Worm (Caenorhabditis elegans) whole organism, midembryonic: ENCODE results near the gene clec-207.
A peak's percentile ranks its signal among the peaks of the same experiment; 100 is the strongest.
"Not testable (repeated sequence)": the region's sequence is repeated elsewhere in the genome, so short reads cannot be mapped to it uniquely, and the experiment has no call there.

Experiments used
- T22C8.4 ChIP-seq: fragments of 200-800 bp; sonication (Bioruptor generic); IDR thresholded peaks from 2 replicates; pipeline ENCODE4 v1.3.6; 2022; ENCODE audit warnings: missing genetic modification characterization, missing compliant biosample characterization
- cog-1 ChIP-seq: sonication (generic microtip); optimal IDR thresholded peaks from 2 replicates; lab custom pipeline; 2016; ENCODE audit warnings: missing genetic modification characterization, missing compliant biosample characterization
- flt-1 ChIP-seq: fragments of 200-800 bp; sonication (Bioruptor generic); IDR thresholded peaks from 2 replicates; pipeline ENCODE4 v1.3.6; 2022; ENCODE audit warnings: missing genetic modification characterization, missing compliant biosample characterization
- klf-2 ChIP-seq: fragments of 200-800 bp; sonication (Bioruptor generic); conservative IDR thresholded peaks from 2 replicates; pipeline ENCODE4 v1.3.6; 2022; ENCODE audit warnings: missing genetic modification reagents, missing genetic modification characterization, missing compliant biosample characterization
- med-1 ChIP-seq: sonication (generic microtip); optimal IDR thresholded peaks from 2 replicates; lab custom pipeline; 2017; ENCODE audit warnings: missing genetic modification characterization, mild to moderate bottlenecking, missing compliant biosample characterization, antibody characterized with exemption, missing genetic modification reagents; ENCODE audit not compliant: insufficient read depth
- ref-1 ChIP-seq: fragments of 200-800 bp; sonication (Bioruptor generic); conservative IDR thresholded peaks from 2 replicates; pipeline ENCODE4 v1.3.6; 2022; ENCODE audit warnings: missing genetic modification reagents, missing genetic modification characterization, missing compliant biosample characterization
- tab-1 ChIP-seq: fragments of 200-800 bp; sonication (Bioruptor generic); IDR thresholded peaks from 2 replicates; pipeline ENCODE4 v1.3.6; 2022; ENCODE audit warnings: missing genetic modification characterization, missing compliant biosample characterization
- ztf-23 ChIP-seq: fragments of 200-800 bp; sonication (Bioruptor generic); IDR thresholded peaks from 2 replicates; pipeline ENCODE4 v1.3.6; 2022; ENCODE audit warnings: missing genetic modification reagents, missing genetic modification characterization, missing compliant biosample characterization
- ztf-29 ChIP-seq: fragments of 200-800 bp; sonication (Bioruptor generic); IDR thresholded peaks from 2 replicates; pipeline ENCODE4 v1.3.6; 2022; ENCODE audit warnings: missing genetic modification reagents, missing genetic modification characterization, missing compliant biosample characterization

Gene clec-207

DNA sequence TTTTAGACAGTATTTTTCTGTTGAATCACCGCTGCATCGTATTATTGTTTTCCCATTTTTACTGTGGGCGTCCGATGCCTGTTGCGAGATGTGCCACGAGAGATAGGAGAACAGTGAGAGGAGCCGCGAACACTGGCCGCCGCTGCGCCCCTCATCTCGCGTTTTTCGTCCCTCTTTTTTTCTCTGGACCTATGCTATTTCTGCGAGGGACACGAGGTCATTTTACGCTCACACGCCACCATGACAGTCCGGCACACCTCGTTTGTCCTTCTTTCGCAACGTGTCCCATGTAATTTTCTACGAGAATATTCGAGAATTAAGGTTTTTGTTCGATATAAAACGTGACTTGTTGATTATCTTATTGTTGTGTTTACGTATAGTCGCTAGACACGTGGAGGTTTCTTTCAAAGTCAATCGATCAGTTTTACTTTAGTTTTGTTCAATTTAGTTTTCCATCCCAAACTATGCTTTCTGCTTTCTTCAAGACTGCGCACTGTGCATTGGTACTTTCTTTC is 27.8 kb upstream of the clec-207 start, which contains the start of gene lbp-9:
Gene lbp-9, plus strand, starts transcription at position 465 of the 515 bp plus-strand sequence.
- TF ChIP-seq ztf-29 (GFP tag; lab: Robert Waterston, UW) (no peak), tab-1 (GFP tag; lab: Robert Waterston, UW) (no peak), flt-1 (no peak), cog-1 (tag; lab: Kevin White, UChicago) (no peak), med-1 (GFP tag; lab: Kevin White, UChicago) (no peak), klf-2 (GFP tag; lab: Robert Waterston, UW) (no peak), ztf-23 (GFP tag; lab: Robert Waterston, UW) (no peak), T22C8.4 (no peak), ref-1 (GFP tag; lab: Robert Waterston, UW) (no peak)

DNA sequence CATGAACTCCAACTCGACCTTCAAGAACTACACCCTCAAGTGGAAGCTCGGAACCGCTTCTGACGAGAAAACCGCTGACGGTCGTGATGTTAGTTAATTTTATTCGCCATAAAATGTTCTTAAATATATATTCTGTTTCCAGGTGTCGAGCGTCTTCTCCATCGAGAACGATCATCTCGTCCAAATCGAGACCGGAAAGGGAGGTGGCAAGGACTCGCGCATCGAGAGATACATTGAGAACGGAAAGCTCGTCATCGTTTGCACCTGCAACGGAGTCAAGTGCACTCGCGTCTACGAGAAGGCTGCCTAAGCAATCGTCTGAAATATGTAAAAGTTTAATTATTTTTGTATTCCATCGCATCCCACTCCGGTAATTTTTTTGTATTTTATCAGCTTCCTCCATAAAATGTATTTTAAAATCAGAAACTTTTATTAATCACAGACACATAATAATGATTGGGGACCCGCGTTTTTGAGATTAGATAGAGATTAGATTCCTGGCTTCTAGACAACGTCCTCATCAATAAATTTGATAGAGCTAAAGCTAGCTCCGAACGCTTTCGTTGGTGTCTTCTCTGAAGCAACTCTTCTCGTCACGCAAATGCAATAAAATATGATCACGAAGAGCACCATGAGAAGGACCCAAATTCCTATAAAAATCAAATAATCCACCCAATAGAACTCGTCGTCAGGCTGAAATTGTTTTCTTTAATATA is 27.0 kb upstream of the clec-207 start:
- TF ChIP-seq klf-2 (GFP tag; lab: Robert Waterston, UW) (no peak), cog-1 (tag; lab: Kevin White, UChicago) (no peak), tab-1 (GFP tag; lab: Robert Waterston, UW) (no peak), flt-1 (no peak), T22C8.4 (no peak), ref-1 (GFP tag; lab: Robert Waterston, UW) (no peak)

DNA sequence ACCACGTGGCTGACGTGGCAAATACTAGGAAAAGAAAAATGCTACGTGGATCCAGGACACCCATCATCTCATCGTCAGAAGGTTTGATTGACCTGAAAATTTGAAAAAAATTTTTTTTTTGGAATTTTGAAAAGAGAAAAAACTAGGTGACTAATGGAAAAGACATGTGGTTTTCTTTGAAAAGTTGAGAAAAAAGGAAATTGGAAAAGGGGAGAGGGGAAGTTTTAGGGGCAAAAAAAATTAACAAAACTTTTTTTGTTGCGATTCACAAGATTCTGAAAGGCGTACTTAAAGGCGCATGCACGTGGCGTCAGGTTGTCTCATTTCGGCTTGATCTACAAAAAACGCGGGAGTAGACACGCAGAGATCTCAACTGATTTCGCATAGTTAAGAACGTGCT is 23.1 kb upstream of the clec-207 start, which contains the start of gene Y40B10A.9:
Gene Y40B10A.9, minus strand, starts transcription at position 101 of the 400 bp plus-strand sequence.
- TF ChIP-seq flt-1 (no peak), klf-2 (GFP tag; lab: Robert Waterston, UW) (no peak), ref-1 (GFP tag; lab: Robert Waterston, UW) (no peak), med-1 (GFP tag; lab: Kevin White, UChicago) (no peak), tab-1 (GFP tag; lab: Robert Waterston, UW) (no peak), cog-1 (tag; lab: Kevin White, UChicago) (no peak), ztf-23 (GFP tag; lab: Robert Waterston, UW) (no peak), ztf-29 (GFP tag; lab: Robert Waterston, UW) (no peak), T22C8.4 (no peak)

DNA sequence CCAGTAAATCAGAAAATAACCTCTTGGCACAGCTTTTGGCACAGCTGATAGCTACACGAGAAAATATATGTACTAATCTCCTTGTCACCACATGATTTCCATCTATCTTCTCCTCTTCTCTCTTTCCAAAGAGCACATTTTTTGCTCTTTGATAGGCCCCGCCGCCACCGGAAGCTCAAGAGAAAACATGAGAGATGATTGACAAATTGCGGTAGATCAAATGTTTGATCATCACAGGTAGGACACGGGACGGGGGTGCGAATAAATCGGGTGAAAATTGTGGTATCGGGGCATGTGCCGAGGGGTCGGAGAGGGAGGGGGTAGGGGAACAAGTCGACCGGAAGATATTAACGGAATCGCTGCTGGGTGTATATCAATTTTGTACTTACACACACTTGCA is 19.8 kb upstream of the clec-207 start:
- TF ChIP-seq ztf-23 (GFP tag; lab: Robert Waterston, UW) (peak; percentile 26; the same call in 1 of the 2 replicates), tab-1 (GFP tag; lab: Robert Waterston, UW) (no peak), cog-1 (tag; lab: Kevin White, UChicago) (no peak), T22C8.4 (no peak)

DNA sequence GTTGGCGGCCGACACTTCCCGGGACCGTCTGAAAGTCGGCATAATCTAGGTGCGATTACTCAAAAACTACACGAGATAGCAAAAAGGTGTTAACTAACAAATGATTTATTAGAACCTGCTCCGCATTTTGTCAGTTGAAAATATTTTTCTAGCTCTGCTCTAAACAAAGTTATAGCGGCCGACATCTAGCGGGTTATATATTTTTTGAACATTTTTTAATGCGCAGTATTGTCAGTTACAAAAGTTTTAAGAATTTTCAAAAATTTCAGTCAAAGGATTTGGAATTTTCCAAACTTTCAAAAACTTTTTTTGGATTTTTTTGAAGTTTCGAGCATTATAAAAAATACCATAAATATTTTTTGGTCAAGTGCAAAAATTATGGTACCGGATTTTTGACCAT is 14.6 kb upstream of the clec-207 start:
- no peak for TF ChIP-seq cog-1 (tag; lab: Kevin White, UChicago)
- no peak for TF ChIP-seq flt-1
- TF ChIP-seq tab-1 (GFP tag; lab: Robert Waterston, UW) = no peak
- no peak for TF ChIP-seq med-1 (GFP tag; lab: Kevin White, UChicago)
- TF ChIP-seq klf-2 (GFP tag; lab: Robert Waterston, UW) = no peak
- TF ChIP-seq ztf-23 (GFP tag; lab: Robert Waterston, UW) = no peak
- TF ChIP-seq ztf-29 (GFP tag; lab: Robert Waterston, UW) = no peak
- TF ChIP-seq ref-1 (GFP tag; lab: Robert Waterston, UW) = no peak
- no peak for TF ChIP-seq T22C8.4

DNA sequence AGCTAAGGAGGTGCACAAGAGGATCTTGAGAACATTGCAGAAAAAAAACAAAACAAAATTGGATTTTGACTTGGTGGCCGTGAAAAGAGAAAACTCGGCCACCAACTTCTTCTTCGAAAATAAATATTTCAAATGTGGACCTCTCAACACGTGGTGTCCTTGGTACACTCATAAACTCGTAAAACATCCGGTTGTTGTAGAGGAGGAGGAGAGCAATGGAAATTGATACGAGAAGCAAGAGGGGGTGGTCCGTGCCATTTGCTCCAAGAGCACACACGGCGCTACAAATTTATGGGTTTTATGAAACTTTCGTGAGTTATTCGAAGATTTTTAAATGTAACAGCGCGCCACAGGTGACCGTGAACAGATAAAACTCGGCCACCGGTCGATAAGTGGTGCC is 14.0 kb upstream of the clec-207 start:
- TF ChIP-seq ref-1 (GFP tag; lab: Robert Waterston, UW) (no peak), ztf-29 (GFP tag; lab: Robert Waterston, UW) (no peak), med-1 (GFP tag; lab: Kevin White, UChicago) (no peak), tab-1 (GFP tag; lab: Robert Waterston, UW) (no peak), klf-2 (GFP tag; lab: Robert Waterston, UW) (no peak), T22C8.4 (no peak), cog-1 (tag; lab: Kevin White, UChicago) (no peak), ztf-23 (GFP tag; lab: Robert Waterston, UW) (no peak), flt-1 (no peak)

DNA sequence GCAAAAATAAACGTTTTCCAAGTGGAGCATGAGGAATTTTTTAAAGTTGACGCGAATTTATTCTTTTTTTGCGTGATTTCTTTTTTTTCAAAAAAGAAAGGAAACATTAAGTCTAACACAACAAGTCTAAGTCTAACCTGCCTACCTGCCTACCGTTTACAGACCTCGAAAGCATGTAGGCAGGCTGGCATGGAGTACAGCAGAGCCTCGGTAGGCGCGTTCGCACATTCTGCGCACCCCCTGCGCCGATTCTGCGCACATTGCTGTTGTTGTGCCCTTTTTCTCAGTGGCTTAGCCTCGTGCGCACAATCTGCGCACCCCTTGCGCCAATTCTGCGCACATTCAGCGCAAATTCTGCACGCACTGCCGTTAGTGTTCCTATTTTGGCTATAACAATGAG is 12.0 kb upstream of the clec-207 start:
- TF ChIP-seq klf-2 (GFP tag; lab: Robert Waterston, UW) (0 out of 2 replicates have a peak, but pooled peaks have one; percentile 10), tab-1 (GFP tag; lab: Robert Waterston, UW) (no peak)

DNA sequence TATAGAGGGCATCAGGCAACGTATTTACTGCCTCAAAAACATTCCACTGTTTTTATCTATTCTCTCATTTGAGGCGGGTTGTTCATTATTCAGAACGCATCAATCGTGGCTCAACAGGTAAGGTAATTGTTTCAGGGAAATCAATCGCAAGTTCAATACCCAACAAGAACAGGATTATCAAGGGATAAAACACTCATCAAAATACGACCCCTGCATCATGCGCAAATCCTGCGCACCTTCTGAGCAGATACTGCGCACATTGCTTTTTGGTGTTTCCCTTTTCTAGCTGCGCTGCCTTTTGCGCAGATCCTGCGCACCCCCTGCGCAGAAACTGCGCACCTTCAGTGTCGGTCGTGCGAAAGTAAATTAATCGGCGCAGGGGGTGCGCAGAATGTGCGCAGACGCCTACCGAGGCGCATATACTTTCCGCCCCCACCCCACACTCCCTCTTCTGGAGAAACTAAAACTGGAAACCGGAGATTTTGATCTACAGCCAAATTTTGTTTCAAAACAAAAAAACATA is 10.1 kb upstream of the clec-207 start, which contains the start of gene F36F12.3:
Gene F36F12.3, plus strand, starts transcription at position 51 of the 523 bp plus-strand sequence.
- TF ChIP-seq med-1 (GFP tag; lab: Kevin White, UChicago); tab-1 (GFP tag; lab: Robert Waterston, UW); T22C8.4: not testable (repeated sequence)

DNA sequence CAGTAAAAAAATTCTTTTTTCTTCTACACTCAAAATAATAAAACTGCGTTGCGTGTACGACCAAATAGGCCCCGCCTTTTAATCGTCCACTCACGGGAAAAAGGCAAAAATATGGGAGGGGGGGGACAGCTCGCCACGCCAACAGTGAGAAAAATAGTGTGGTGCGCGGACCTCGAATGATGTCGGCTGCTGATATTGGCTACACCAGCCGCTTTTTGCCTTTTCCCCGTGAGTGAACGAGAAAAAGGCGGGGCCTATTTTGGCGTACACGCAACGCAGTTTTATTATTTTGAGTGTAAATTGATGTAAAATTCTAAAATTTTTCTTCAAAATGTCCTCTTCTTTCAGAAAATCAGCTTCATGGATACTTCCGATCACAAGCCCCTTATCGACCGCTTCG is 5.6 kb upstream of the clec-207 start, which contains the start of gene ztf-28:
Gene ztf-28, plus strand, starts transcription at position 349 of the 400 bp plus-strand sequence.
- not testable (repeated sequence) for TF ChIP-seq ztf-29 (GFP tag; lab: Robert Waterston, UW); klf-2 (GFP tag; lab: Robert Waterston, UW); flt-1

DNA sequence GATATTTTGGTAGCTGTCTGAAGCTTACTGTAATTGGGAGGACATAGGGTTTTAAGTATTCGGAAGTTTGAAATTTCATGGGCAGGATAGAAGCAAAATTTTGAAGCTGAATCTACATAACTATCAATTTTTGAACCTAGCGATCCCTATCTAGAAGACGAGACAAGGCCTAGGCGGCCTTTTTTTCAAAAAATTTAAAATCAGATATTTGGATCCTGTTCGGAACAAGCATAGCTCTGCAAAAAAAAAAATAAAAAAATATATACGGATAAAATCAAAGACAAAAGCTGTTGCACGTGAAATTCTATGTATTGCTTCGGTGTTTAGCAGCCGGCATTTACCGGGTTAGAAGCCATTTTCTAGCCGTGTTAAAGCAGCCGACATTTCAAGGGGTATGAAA is 668 bp upstream of the clec-207 start, which contains the start of gene F36F12.2:
Gene F36F12.2, minus strand, starts transcription at position 101 of the 400 bp plus-strand sequence.
- TF ChIP-seq klf-2 (GFP tag; lab: Robert Waterston, UW) (no peak), cog-1 (tag; lab: Kevin White, UChicago) (no peak), ref-1 (GFP tag; lab: Robert Waterston, UW) (no peak)
